Worm (Caenorhabditis elegans): ENCODE data around the gene sma-1.

Gene sma-1

DNA sequence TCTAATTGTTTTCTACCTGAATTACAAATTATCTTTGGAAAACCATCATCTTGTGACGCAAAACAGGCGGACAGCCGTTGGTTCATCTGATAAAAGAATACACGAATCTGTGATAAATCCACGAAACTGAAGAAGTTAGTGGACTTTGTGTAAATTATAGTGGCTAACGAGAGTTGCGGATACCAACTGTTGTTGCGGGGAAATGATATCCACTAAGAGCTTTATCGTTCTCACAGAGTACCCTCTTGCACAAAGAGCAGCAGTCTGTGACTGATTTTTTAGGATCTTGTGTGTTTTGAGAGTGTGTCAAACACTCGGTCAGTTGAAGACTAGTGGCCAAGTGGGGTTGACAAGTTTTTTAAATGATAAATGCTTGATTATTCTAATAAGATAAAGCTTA, 20.4 kb downstream of the sma-1 start:
- TF ChIP-seq nhr-12 (tag; optimal IDR thresholded peaks at IDR 0.05): no peak
- TF ChIP-seq hlh-1 (tag; optimal IDR thresholded peaks at IDR 0.05): peak; percentile 88

DNA sequence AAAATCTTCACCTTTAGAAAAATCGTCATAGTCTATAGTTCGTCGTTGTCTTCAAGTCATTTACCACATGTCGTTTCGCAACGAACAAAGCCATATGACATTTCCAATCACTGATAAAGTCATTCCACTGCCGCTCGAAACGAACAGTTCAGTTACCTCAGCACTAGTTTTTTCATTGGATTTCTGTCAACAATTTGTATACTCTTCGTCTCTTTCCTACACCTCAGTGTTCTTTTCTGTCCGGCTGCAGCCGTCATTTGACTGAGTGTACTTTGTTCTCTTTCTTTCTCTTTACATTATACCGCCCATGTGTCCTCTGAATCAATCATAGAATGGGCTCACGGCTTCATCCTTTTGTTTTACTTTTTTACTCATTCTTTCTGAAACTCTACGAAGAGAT, 22.0 kb downstream of the sma-1 start:
- TF ChIP-seq unc-62 (GFP tag; optimal IDR thresholded peaks at IDR 0.05): peak; percentile 28
- TF ChIP-seq lsy-2 (tag; optimal IDR thresholded peaks at IDR 0.05): no peak
- TF ChIP-seq ceh-83 (GFP tag; optimal IDR thresholded peaks at IDR 0.05): no peak
- TF ChIP-seq ceh-39 (tag; optimal IDR thresholded peaks at IDR 0.05): no peak
- TF ChIP-seq snpc-4 (tag; optimal IDR thresholded peaks at IDR 0.05): no peak

DNA sequence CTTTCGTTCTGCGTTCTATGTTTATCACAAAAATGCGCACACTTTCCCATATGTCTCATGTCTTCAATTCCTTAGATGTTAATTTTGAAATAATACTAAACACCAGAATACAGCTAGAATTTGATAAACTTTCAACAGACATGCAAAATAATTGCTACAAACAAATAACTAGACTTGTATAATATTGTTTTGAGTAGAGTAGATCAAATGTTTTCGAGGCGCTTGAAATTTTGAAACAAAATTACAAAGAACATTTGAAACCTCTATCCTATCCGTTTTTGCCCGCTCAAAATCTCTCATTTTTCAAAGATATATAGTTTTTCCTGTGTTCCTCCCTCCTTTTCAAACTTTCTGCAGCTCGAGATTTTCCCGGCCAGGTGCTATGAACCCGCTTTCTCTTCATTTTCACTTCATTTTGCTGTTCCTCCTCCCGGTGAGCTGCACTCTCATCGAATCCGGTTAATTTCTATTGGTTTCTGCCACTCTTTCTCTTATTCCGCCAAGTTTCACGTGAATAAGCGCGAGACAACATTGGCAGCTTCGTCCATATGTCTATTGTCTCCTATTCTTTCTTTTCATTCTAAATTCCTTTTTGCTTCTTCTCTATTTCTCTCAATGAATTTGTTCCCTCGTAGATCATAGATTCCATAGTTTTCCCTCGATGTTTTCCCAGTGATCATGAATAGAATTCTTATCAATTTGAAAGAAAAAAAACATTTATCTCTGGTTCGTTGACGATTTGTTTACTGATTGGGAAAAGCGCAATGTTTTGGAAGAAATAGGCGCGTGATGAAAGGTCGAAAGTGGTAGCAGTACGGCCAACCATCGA, 22.7 kb downstream of the sma-1 start:
- TF ChIP-seq hlh-1 (tag; optimal IDR thresholded peaks at IDR 0.05): peak; percentile 60
- TF ChIP-seq unc-62 (GFP tag; optimal IDR thresholded peaks at IDR 0.05): peak; percentile 5
- no peak for TF ChIP-seq zip-8 (tag; optimal IDR thresholded peaks at IDR 0.05)
- no peak for TF ChIP-seq snpc-4 (tag; optimal IDR thresholded peaks at IDR 0.05)
- peak; percentile 79 for TF ChIP-seq unc-120 (tag; optimal IDR thresholded peaks at IDR 0.05; ENCODE audit: poor library complexity, severe bottlenecking)
- TF ChIP-seq M03D4.4 (tag; optimal IDR thresholded peaks at IDR 0.05): no peak
- no peak for TF ChIP-seq lin-13 (tag; optimal IDR thresholded peaks at IDR 0.05)

DNA sequence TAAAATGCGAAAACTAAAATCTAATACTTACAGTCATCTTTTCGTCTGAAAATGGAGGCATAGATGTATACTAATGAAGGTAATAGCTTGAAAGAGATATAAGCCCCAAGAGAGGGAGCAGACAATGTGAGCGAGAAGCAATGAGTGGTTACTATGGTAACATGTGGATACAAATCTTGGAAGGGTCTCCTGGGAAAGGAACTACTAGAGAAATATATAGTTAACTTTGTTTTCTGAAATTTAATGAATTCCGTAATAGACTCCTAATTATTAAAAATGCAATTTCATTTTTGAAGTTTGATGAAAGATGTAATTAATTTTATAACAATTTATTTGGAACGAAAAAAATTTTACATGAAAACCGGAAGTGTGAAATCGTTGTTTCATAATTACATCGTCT, 28.1 kb downstream of the sma-1 start, which contains the start of gene osm-6:
Gene osm-6 (minus strand): TSS at position 101 of the 400 bp plus-strand sequence.
- peak; percentile 1 for TF ChIP-seq ces-1 (GFP tag; optimal IDR thresholded peaks at IDR 0.05)
- TF ChIP-seq bed-3 (GFP tag; optimal IDR thresholded peaks at IDR 0.05): no peak

DNA sequence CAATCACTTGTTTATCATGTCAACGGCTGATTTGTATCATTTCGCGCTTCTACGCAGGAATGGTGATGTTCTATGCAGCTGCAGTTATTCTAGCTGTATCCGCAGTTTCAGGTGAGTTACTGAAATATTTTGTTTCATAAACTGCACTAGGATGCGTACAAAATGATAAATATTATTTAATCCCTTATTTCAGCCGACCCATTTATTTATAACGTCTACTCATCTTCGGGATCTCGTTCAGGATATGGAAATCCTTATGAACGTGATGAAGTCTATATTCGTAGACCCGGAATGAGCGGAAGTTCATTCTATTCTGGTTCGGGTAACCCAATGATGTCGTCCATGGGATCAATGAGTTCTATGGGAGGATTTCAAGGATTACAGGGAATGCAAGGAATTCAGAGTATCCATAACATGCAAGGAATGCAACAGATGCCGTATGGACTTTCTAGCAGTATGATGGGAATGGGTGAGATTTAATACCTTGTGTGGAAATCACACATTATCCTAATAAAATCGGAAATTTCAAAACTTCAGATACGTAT, 29.9 kb downstream of the sma-1 start, which contains the start of gene F58H1.2:
Gene F58H1.2 (plus strand): TSS at position 51 of the 545 bp plus-strand sequence.
- TF ChIP-seq bed-3 (GFP tag; optimal IDR thresholded peaks at IDR 0.05) (no peak), blmp-1 (tag; optimal IDR thresholded peaks at IDR 0.05) (no peak), nhr-76 (tag; optimal IDR thresholded peaks at IDR 0.05) (no peak)

DNA sequence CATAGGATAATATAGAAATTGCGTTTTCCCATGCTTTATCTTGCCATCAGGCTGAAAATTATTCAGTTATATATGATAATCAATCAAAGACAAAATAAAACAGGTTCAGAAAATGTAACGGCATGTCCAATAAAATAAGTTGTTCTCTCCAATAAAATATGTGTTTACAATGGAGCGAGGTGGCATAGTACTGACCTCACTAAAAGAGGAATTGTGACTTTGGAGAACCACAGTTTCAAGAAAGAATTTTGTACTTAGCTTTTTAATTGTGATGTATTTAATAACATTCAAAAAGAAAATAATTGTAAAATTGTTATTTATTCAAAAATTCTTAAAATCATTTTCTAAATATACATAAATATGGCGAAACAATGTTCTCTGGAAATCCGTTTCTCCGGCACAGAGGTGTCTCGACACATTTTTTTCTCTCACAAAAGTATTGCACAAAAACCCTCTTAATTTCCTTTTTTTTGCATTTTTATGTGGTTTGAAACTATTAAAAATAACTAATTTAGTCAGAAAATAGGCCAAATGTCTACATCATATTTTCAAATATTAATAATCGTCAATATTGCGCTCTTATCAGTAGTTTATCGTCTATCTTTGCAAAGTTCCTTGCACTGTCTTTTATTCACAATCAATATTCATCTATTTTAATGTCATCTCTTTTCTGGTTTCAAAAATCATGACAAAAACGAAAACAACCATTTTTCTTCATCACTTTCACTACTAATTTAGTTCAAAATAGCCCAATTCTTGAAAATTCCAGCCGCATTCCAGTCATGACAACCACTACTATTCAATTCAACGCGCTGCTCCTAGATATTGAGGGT, 34.2 kb downstream of the sma-1 start, which contains the start of the genes aman-2 and F58H1.3:
Gene aman-2 (minus strand): TSS at position 51 of the 833 bp plus-strand sequence.
Gene F58H1.3 (plus strand): TSS at position 783 of the 833 bp plus-strand sequence.
- TF ChIP-seq flh-1 (GFP tag; optimal IDR thresholded peaks at IDR 0.05) (no peak), ceh-83 (GFP tag; optimal IDR thresholded peaks at IDR 0.05) (no peak), unc-62 (GFP tag; optimal IDR thresholded peaks at IDR 0.05) (no peak), hlh-1 (tag; optimal IDR thresholded peaks at IDR 0.05) (no peak), pha-4 (tag; optimal IDR thresholded peaks at IDR 0.05) (no peak), snpc-4 (tag; optimal IDR thresholded peaks at IDR 0.05) (no peak), ceh-39 (tag; optimal IDR thresholded peaks at IDR 0.05) (peak; percentile 44), ham-2 (GFP tag; optimal IDR thresholded peaks at IDR 0.05) (no peak), mep-1 (tag; optimal IDR thresholded peaks at IDR 0.05) (peak; percentile 46), unc-120 (tag; optimal IDR thresholded peaks at IDR 0.05; ENCODE audit: poor library complexity, severe bottlenecking) (no peak), sptf-1 (tag; optimal IDR thresholded peaks at IDR 0.05) (peak; percentile 55), nhr-237 (tag; optimal IDR thresholded peaks at IDR 0.05) (peak; percentile 81), ceh-43 (GFP tag; optimal IDR thresholded peaks at IDR 0.05) (peak; percentile 21), elt-3 (tag; optimal IDR thresholded peaks at IDR 0.05) (no peak), blmp-1 (tag; optimal IDR thresholded peaks at IDR 0.05) (no peak), cnd-1 (tag; optimal IDR thresholded peaks at IDR 0.05) (peak; percentile 51), lin-32 (GFP tag; optimal IDR thresholded peaks at IDR 0.05) (peak; percentile 3), nhr-2 (tag; optimal IDR thresholded peaks at IDR 0.05) (no peak), M03D4.4 (tag; optimal IDR thresholded peaks at IDR 0.05) (no peak), sem-2 (GFP tag; optimal IDR thresholded peaks at IDR 0.05) (no peak), ces-1 (GFP tag; optimal IDR thresholded peaks at IDR 0.05) (peak; percentile 44), elt-1 (tag; optimal IDR thresholded peaks at IDR 0.05; ENCODE audit: borderline replicate concordance, insufficient read depth) (no peak), drap-1 (GFP tag; optimal IDR thresholded peaks at IDR 0.05) (no peak), lin-13 (tag; optimal IDR thresholded peaks at IDR 0.05) (no peak), tbx-8 (GFP tag; optimal IDR thresholded peaks at IDR 0.05) (no peak), unc-39 (tag; optimal IDR thresholded peaks at IDR 0.05) (no peak), lsy-2 (tag; optimal IDR thresholded peaks at IDR 0.05) (peak; percentile 31), mls-2 (tag; optimal IDR thresholded peaks at IDR 0.05) (no peak), bed-3 (GFP tag; optimal IDR thresholded peaks at IDR 0.05) (peak; percentile 8)
